Fruit fly (Drosophila melanogaster) whole organism, embryonic: Measurements from ENCODE around the gene CG14442.
A peak's percentile ranks its signal among the peaks of the same experiment; 100 is the strongest.

ENCODE experiments used
- ATbp ChIP-seq: fragments of 200-800 bp; sonication (Bioruptor generic); optimal IDR thresholded peaks from 2 replicates; lab custom pipeline; 2017; ENCODE audit warnings: missing biosample characterization, mild to moderate bottlenecking, missing genetic modification characterization, missing genetic modification reagents
- Atf6 ChIP-seq: fragments of 200-800 bp; sonication (Bioruptor generic); IDR thresholded peaks from 2 replicates; pipeline ENCODE4 v1.3.6; 2022; ENCODE audit warnings: missing biosample characterization, missing genetic modification characterization
- B-H1 ChIP-seq: fragments of 200-800 bp; sonication (Bioruptor generic); IDR thresholded peaks from 3 replicates; pipeline ENCODE4 v1.3.6; 2022; ENCODE audit warnings: missing biosample characterization, missing genetic modification characterization
- Bdp1 ChIP-seq: fragments of 200-800 bp; sonication (Bioruptor generic); optimal IDR thresholded peaks from 3 replicates; lab custom pipeline; 2016; ENCODE audit warnings: missing biosample characterization, missing genetic modification characterization
- CG10274 ChIP-seq: fragments of 200-800 bp; sonication (Bioruptor generic); optimal IDR thresholded peaks from 3 replicates; lab custom pipeline; 2017; ENCODE audit warnings: missing biosample characterization, mild to moderate bottlenecking, missing genetic modification characterization
- CG12236 ChIP-seq: fragments of 200-800 bp; sonication (Bioruptor generic); optimal IDR thresholded peaks from 2 replicates; lab custom pipeline; 2016; ENCODE audit warnings: missing biosample characterization, missing genetic modification characterization
- CG12391 ChIP-seq: fragments of 200-800 bp; sonication (Bioruptor generic); optimal IDR thresholded peaks from 3 replicates; lab custom pipeline; 2018; ENCODE audit warnings: missing biosample characterization, mild to moderate bottlenecking, missing genetic modification characterization, moderate library complexity
- CG12769 ChIP-seq: fragments of 200-800 bp; sonication (Bioruptor generic); optimal IDR thresholded peaks from 2 replicates; lab custom pipeline; 2019; ENCODE audit warnings: missing biosample characterization, mild to moderate bottlenecking, missing genetic modification characterization, moderate library complexity
- CG14965 ChIP-seq: fragments of 200-800 bp; sonication (Bioruptor generic); optimal IDR thresholded peaks from 2 replicates; lab custom pipeline; 2016; ENCODE audit warnings: missing biosample characterization, missing genetic modification characterization, borderline replicate concordance
- CG16779 ChIP-seq: fragments of 200-800 bp; sonication (Bioruptor generic); IDR thresholded peaks from 2 replicates; pipeline ENCODE4 v1.3.6; 2022; ENCODE audit warnings: missing biosample characterization, missing genetic modification characterization
- CG17568 ChIP-seq: fragments of 200-800 bp; sonication (Bioruptor generic); optimal IDR thresholded peaks from 2 replicates; lab custom pipeline; 2018; ENCODE audit warnings: missing biosample characterization, mild to moderate bottlenecking, missing genetic modification characterization, moderate library complexity
- CG1832 ChIP-seq: fragments of 200-800 bp; sonication (Bioruptor generic); optimal IDR thresholded peaks from 2 replicates; lab custom pipeline; 2017; ENCODE audit warnings: missing biosample characterization, mild to moderate bottlenecking, missing genetic modification characterization, inconsistent platforms
- CG18476 ChIP-seq: fragments of 200-800 bp; sonication (Bioruptor generic); optimal IDR thresholded peaks from 2 replicates; lab custom pipeline; 2016; ENCODE audit warnings: missing biosample characterization, mild to moderate bottlenecking, missing genetic modification characterization
- CG30403 ChIP-seq: fragments of 200-800 bp; sonication (Bioruptor generic); optimal IDR thresholded peaks from 3 replicates; lab custom pipeline; 2016; ENCODE audit warnings: missing biosample characterization, missing genetic modification characterization
- CG33557 ChIP-seq: fragments of 200-800 bp; sonication (Bioruptor generic); optimal IDR thresholded peaks from 2 replicates; lab custom pipeline; 2019; ENCODE audit warnings: missing biosample characterization, mild to moderate bottlenecking, missing genetic modification characterization, moderate library complexity
- CG4707 ChIP-seq: fragments of 200-800 bp; sonication (Bioruptor generic); optimal IDR thresholded peaks from 2 replicates; lab custom pipeline; 2018; ENCODE audit warnings: missing biosample characterization, mild to moderate bottlenecking, missing genetic modification characterization, moderate library complexity
- CG5953 ChIP-seq: fragments of 200-800 bp; sonication (Bioruptor generic); IDR thresholded peaks from 2 replicates; pipeline ENCODE4 v1.3.6; 2022; ENCODE audit warnings: missing biosample characterization, missing genetic modification characterization
- CG6175 ChIP-seq: fragments of 200-800 bp; sonication (Bioruptor generic); IDR thresholded peaks from 3 replicates; pipeline ENCODE4 v1.3.6; 2022; ENCODE audit warnings: missing biosample characterization, missing genetic modification characterization
- CG6683 ChIP-seq: fragments of 200-800 bp; sonication (Bioruptor generic); optimal IDR thresholded peaks from 2 replicates; lab custom pipeline; 2017; ENCODE audit warnings: missing biosample characterization, mild to moderate bottlenecking, missing genetic modification characterization, missing genetic modification reagents
- CG9932 ChIP-seq: fragments of 200-800 bp; sonication (Bioruptor generic); IDR thresholded peaks from 2 replicates; pipeline ENCODE4 v1.3.6; 2022; ENCODE audit warnings: missing biosample characterization, missing genetic modification characterization
- CkIIα-i1 ChIP-seq: fragments of 200-800 bp; sonication (Bioruptor generic); IDR thresholded peaks from 2 replicates; pipeline ENCODE4 v1.3.6; 2022; ENCODE audit warnings: missing biosample characterization, missing genetic modification characterization
- Dll ChIP-seq: fragments of 200-800 bp; sonication (Bioruptor generic); IDR thresholded peaks from 4 replicates; pipeline ENCODE4 v1.3.6; 2022; ENCODE audit warnings: missing biosample characterization, missing genetic modification characterization; ENCODE audit not compliant: partially characterized antibody
- E2f1 ChIP-seq: fragments of 200-800 bp; sonication (Bioruptor generic); IDR thresholded peaks from 2 replicates; pipeline ENCODE4 v1.3.6; 2022; ENCODE audit warnings: missing biosample characterization, missing genetic modification characterization
- Hsf ChIP-seq: fragments of 200-800 bp; sonication (Bioruptor generic); optimal IDR thresholded peaks from 3 replicates; lab custom pipeline; 2016; ENCODE audit warnings: missing biosample characterization, missing genetic modification characterization
- Pdp1 ChIP-seq, 2 experiments: fragments of 200-800 bp; sonication (Bioruptor generic); optimal IDR thresholded peaks; 3 replicates each; lab custom pipeline; 2016; ENCODE audit warnings: missing biosample characterization in 2 of 2, missing genetic modification characterization in 2 of 2, mild to moderate bottlenecking in 1 of 2, moderate library complexity in 1 of 2
- Side ChIP-seq: fragments of 200-800 bp; sonication (Bioruptor generic); optimal IDR thresholded peaks from 2 replicates; lab custom pipeline; 2016; ENCODE audit warnings: missing biosample characterization, missing genetic modification characterization
- Sin3A ChIP-seq: fragments of >200 bp; optimal IDR thresholded peaks from 2 replicates; lab custom pipeline; 2018
- Sox100B ChIP-seq: fragments of 200-800 bp; sonication (Bioruptor generic); optimal IDR thresholded peaks from 3 replicates; lab custom pipeline; 2018; ENCODE audit warnings: missing biosample characterization, mild to moderate bottlenecking, missing genetic modification characterization
- Sox102F ChIP-seq: fragments of 200-800 bp; sonication (Bioruptor generic); optimal IDR thresholded peaks from 2 replicates; lab custom pipeline; 2018; ENCODE audit warnings: missing biosample characterization, mild to moderate bottlenecking, missing genetic modification characterization, moderate library complexity
- Vsx1 ChIP-seq: fragments of 200-800 bp; sonication (Bioruptor generic); optimal IDR thresholded peaks from 2 replicates; lab custom pipeline; 2017; ENCODE audit warnings: missing biosample characterization, mild to moderate bottlenecking, missing genetic modification characterization, missing genetic modification reagents
- ab ChIP-seq: fragments of 200-800 bp; sonication (Bioruptor generic); optimal IDR thresholded peaks from 2 replicates; lab custom pipeline; 2016; ENCODE audit warnings: missing biosample characterization, missing genetic modification characterization
- ase ChIP-seq: fragments of 200-800 bp; sonication (Bioruptor generic); IDR thresholded peaks from 3 replicates; pipeline ENCODE4 v1.3.6; 2022; ENCODE audit warnings: missing biosample characterization, missing genetic modification characterization
- crc ChIP-seq: fragments of 200-800 bp; sonication (Bioruptor generic); optimal IDR thresholded peaks from 2 replicates; lab custom pipeline; 2016; ENCODE audit warnings: missing biosample characterization, missing genetic modification characterization
- crp ChIP-seq, 2 experiments: fragments of 200-800 bp; sonication (Bioruptor generic); optimal IDR thresholded peaks; 2 replicates in 1 of 2; 3 replicates in 1 of 2; lab custom pipeline; 2017; ENCODE audit warnings: missing biosample characterization in 2 of 2, missing genetic modification characterization in 2 of 2, mild to moderate bottlenecking in 1 of 2, moderate library complexity in 1 of 2
- dm ChIP-seq: fragments of 200-800 bp; sonication (Bioruptor generic); optimal IDR thresholded peaks from 3 replicates; lab custom pipeline; 2016; ENCODE audit warnings: missing biosample characterization, missing genetic modification characterization
- dmrt99B ChIP-seq: fragments of 200-800 bp; sonication (Bioruptor generic); optimal IDR thresholded peaks from 2 replicates; lab custom pipeline; 2018; ENCODE audit warnings: missing biosample characterization, mild to moderate bottlenecking, missing genetic modification characterization, moderate library complexity
- fd102C ChIP-seq: fragments of 200-800 bp; sonication (Bioruptor generic); optimal IDR thresholded peaks from 2 replicates; lab custom pipeline; 2018; ENCODE audit warnings: missing biosample characterization, mild to moderate bottlenecking, missing genetic modification characterization, moderate library complexity
- grn ChIP-seq: fragments of 200-800 bp; sonication (Bioruptor generic); optimal IDR thresholded peaks from 3 replicates; lab custom pipeline; 2017; ENCODE audit warnings: missing biosample characterization, missing genetic modification characterization
- hkb ChIP-seq, 2 experiments: fragments of 200-800 bp in 1 of 2; fragments of >200 bp in 1 of 2; sonication (Bioruptor generic) in 1 of 2; IDR thresholded peaks in 1 of 2; optimal IDR thresholded peaks in 1 of 2; 2 replicates each; pipeline versions ENCODE4 v1.3.6 to Lab custom; 2017 to 2022; ENCODE audit warnings: missing biosample characterization in 1 of 2, missing genetic modification characterization in 1 of 2
- ken ChIP-seq: fragments of 200-800 bp; sonication (Bioruptor generic); IDR thresholded peaks from 3 replicates; pipeline ENCODE4 v1.3.6; 2022; ENCODE audit warnings: missing biosample characterization, missing genetic modification characterization
- lbe ChIP-seq: fragments of 200-800 bp; sonication (Bioruptor generic); optimal IDR thresholded peaks from 2 replicates; lab custom pipeline; 2016; ENCODE audit warnings: missing biosample characterization, mild to moderate bottlenecking, missing genetic modification characterization
- lov ChIP-seq, 2 experiments: fragments of 200-800 bp in 1 of 2; fragments of >200 bp in 1 of 2; sonication (Bioruptor generic) in 1 of 2; IDR thresholded peaks in 1 of 2; optimal IDR thresholded peaks in 1 of 2; 2 replicates in 1 of 2; 3 replicates in 1 of 2; pipeline versions ENCODE4 v1.3.6 to Lab custom; 2017 to 2022; ENCODE audit warnings: missing biosample characterization in 1 of 2, missing genetic modification characterization in 1 of 2
- mirr ChIP-seq: fragments of 200-800 bp; sonication (Bioruptor generic); optimal IDR thresholded peaks from 3 replicates; lab custom pipeline; 2018; ENCODE audit warnings: missing biosample characterization, mild to moderate bottlenecking, missing genetic modification characterization
- otp ChIP-seq: fragments of 200-800 bp; sonication (Bioruptor generic); IDR thresholded peaks from 3 replicates; pipeline ENCODE4, ENCODE4 v1.3.6; 2022; ENCODE audit warnings: missing biosample characterization, missing genetic modification characterization
- repo ChIP-seq: fragments of 200-800 bp; sonication (Bioruptor generic); optimal IDR thresholded peaks from 2 replicates; lab custom pipeline; 2016; ENCODE audit warnings: missing biosample characterization, missing genetic modification characterization
- sug ChIP-seq: fragments of 200-800 bp; optimal IDR thresholded peaks from 2 replicates; lab custom pipeline; 2019; ENCODE audit warnings: missing biosample characterization, mild to moderate bottlenecking, missing genetic modification characterization, moderate library complexity
- tna ChIP-seq: fragments of 200-800 bp; sonication (Bioruptor generic); IDR thresholded peaks from 2 replicates; pipeline ENCODE4 v1.3.6; 2022; ENCODE audit warnings: missing biosample characterization, missing genetic modification characterization; ENCODE audit not compliant: partially characterized antibody
- vfl ChIP-seq: fragments of 200-800 bp; sonication (Bioruptor generic); optimal IDR thresholded peaks from 2 replicates; lab custom pipeline; 2016; ENCODE audit warnings: missing biosample characterization, missing genetic modification characterization

The CG14442 gene

dm6 chrX:6683635-6684499 lies 10.9 kb downstream of the CG14442 start, which contains the start of gene Pink1 (continued):
- TF ChIP-seq lov (optimal IDR thresholded peaks at IDR 0.05; lab: Kevin White, UChicago) (no peak), lov (GFP tag; IDR thresholded peaks at IDR 0.05; lab: Robert Waterston, UW) (no peak), CG6683 (GFP tag; lab: Kevin White, UChicago) (no peak), Hsf (GFP tag; lab: Kevin White, UChicago) (no peak), Bdp1 (GFP tag; lab: Kevin White, UChicago) (no peak), repo (GFP tag; lab: Kevin White, UChicago) (no peak), sug (tag; lab: Kevin White, UChicago) (peak; percentile 14), CG10274 (no peak), Pdp1 (GFP tag; optimal IDR thresholded peaks at IDR 0.05; lab: Kevin White, UChicago) (peak in 1 of 2 experiments; percentile 40), Sox102F (no peak), mirr (GFP tag; lab: Kevin White, UChicago) (no peak), CG12236 (GFP tag; lab: Kevin White, UChicago) (no peak), CG9932 (no peak), CG12391 (tag; lab: Kevin White, UChicago) (no peak), CG14965 (GFP tag; lab: Kevin White, UChicago) (no peak), Atf6 (GFP tag; lab: Robert Waterston, UW) (no peak), CG6175 (GFP tag; lab: Robert Waterston, UW) (no peak), CkIIα-i1 (GFP tag; lab: Robert Waterston, UW) (no peak), CG33557 (no peak), Side (GFP tag; lab: Kevin White, UChicago) (no peak), crp (GFP tag; optimal IDR thresholded peaks at IDR 0.05; lab: Kevin White, UChicago) (peak in 1 of 2 experiments; percentile 67), CG1832 (GFP tag; lab: Kevin White, UChicago) (no peak), Sin3A (peak; percentile 11), lbe (GFP tag; lab: Kevin White, UChicago) (no peak), fd102C (GFP tag; lab: Kevin White, UChicago) (no peak), Sox100B (GFP tag; lab: Kevin White, UChicago) (no peak), dm (GFP tag; lab: Kevin White, UChicago) (no peak), ken (GFP tag; lab: Robert Waterston, UW) (no peak), ATbp (no peak), CG16779 (GFP tag; lab: Robert Waterston, UW) (no peak), grn (GFP tag; lab: Kevin White, UChicago) (no peak), dmrt99B (tag; lab: Kevin White, UChicago) (no peak), vfl (GFP tag; lab: Kevin White, UChicago) (no peak), CG17568 (GFP tag; lab: Kevin White, UChicago) (no peak), B-H1 (GFP tag; lab: Robert Waterston, UW) (no peak), ase (GFP tag; lab: Robert Waterston, UW) (no peak), ab (GFP tag; lab: Kevin White, UChicago) (no peak), CG4707 (GFP tag; lab: Kevin White, UChicago) (no peak), CG12769 (tag; lab: Kevin White, UChicago) (no peak), otp (GFP tag; lab: Robert Waterston, UW) (no peak), tna (GFP tag; lab: Robert Waterston, UW) (peak; percentile 24; the same call in 1 of the 2 replicates), CG5953 (no peak), E2f1 (GFP tag; lab: Robert Waterston, UW) (no peak), crc (GFP tag; lab: Kevin White, UChicago) (no peak), Dll (GFP tag; lab: Robert Waterston, UW) (0 out of 4 replicates have a peak, but pooled peaks have one; percentile 50), CG30403 (GFP tag; lab: Kevin White, UChicago) (no peak), hkb (optimal IDR thresholded peaks at IDR 0.05; lab: Kevin White, UChicago) (no peak), hkb (GFP tag; IDR thresholded peaks at IDR 0.05; lab: Robert Waterston, UW) (no peak), Vsx1 (no peak), CG18476 (GFP tag; lab: Kevin White, UChicago) (no peak)
